Fruit fly (Drosophila melanogaster): Measurements from ENCODE around the gene CG17681.
A peak's percentile ranks its signal among the peaks of the same experiment; 100 is the strongest.

Gene CG17681

DNA sequence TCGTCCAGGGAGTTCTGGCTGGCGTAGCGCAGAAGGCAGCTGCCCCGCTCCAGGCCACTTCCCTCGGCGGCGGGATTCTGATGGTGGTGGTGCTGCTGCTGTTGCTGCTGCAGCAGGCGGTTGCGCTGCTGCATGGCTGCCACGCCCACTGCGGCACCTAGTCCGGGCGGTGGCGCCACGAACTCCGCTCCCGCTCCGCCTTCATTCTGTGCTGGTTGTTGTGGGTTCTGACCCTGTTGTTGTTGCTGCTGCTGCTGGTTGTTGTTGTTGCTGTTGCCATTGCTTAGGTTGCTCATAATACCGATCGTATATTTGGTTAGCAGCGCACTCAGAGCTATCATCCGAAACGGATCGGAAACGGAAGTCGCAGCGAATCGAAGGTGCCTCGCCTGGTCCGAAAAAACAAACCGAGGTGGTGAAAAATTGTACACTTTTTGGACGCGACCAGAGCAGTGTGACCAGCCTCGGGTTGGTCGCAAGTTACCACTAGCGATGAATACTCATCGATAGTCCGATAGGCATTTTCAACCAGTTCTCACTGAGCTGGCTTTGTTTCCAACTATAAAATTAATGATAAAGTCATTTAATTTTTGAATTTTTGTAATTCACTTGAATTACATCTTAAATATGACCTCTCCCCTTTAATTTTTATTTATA, 15.2 kb upstream of the CG17681 start, which contains the start of gene kel:
Gene kel, minus strand, starts transcription at position 493 of the 657 bp plus-strand sequence.
- TF ChIP-seq h (optimal IDR thresholded peaks at IDR 0.05) (no peak), psq (optimal IDR thresholded peaks at IDR 0.05) (no peak)

dm6 chr2L:18140544-18140943, 12.4 kb upstream of the CG17681 start:
- TF ChIP-seq Sin3A (optimal IDR thresholded peaks at IDR 0.05) (no peak), h (optimal IDR thresholded peaks at IDR 0.05) (no peak), ttk (optimal IDR thresholded peaks at IDR 0.05) (peak; percentile 65), psq (optimal IDR thresholded peaks at IDR 0.05) (no peak), Myc (optimal IDR thresholded peaks at IDR 0.05) (no peak)

DNA sequence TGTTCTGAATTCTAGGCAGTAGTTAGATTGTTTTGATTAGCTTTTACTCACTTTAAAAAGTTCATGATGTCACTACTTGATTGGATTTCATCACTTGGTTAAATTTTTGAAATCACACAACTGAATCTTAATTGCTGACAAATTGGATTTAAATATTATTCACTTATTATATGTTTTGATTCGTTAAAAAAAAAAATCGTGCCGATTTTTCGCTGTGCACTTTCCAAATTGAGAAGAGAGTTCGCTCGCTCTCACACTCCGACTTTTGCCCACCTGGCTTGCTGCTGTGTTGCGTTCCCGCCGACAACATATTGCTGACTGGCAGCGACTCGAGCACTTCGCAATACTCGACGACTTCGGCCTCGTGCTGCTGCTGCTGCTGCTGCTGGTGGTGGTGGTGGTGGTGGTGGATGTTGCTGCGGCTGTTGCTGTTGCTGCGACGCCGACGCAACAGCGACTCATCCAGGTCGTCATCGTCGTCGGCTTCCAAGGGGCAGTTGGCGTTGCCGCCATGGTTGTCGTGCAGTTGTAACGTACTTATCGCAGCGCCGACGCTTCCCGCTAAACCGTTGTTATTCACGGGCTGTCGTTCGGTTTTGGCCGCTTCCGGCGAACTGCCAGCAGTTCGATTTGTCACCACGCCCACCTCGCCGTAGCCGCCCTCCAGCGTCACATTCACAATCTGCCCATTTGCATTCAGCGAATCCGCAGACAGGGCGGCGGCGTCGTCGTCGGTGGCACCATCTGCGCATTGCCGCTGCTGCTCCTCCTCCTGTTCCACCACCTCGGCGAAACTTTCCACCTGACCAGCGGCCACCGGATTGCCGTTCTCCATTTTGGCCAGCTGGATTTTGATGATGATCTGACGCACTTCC, 11.2 kb upstream of the CG17681 start:
- TF ChIP-seq Sin3A (optimal IDR thresholded peaks at IDR 0.05) = no peak
- TF ChIP-seq psq (optimal IDR thresholded peaks at IDR 0.05) = no peak
- no peak for TF ChIP-seq h (optimal IDR thresholded peaks at IDR 0.05)
- no peak for TF ChIP-seq Myc (optimal IDR thresholded peaks at IDR 0.05)
- TF ChIP-seq ttk (optimal IDR thresholded peaks at IDR 0.05) = no peak
- TF ChIP-seq insv (optimal IDR thresholded peaks at IDR 0.05) = no peak

DNA sequence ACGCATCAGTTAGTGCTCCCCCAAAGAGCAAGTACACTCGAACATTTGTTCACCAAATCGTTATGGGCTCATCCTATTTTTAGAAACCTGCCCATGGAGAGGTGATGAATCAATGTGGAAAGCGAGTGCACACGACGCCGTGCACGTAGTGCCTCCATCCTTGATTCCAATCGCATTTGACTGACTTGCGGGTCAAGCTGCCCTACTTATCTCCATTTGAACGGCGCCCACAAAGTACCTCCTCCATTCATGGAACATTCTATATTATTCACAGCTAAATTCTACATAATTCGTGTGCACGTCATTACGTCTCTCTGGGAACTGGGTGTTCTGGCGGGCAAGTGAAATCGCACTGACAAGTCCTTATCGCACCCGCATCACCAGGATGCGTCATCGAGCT, 9.7 kb upstream of the CG17681 start:
- TF ChIP-seq insv (optimal IDR thresholded peaks at IDR 0.05) = no peak
- TF ChIP-seq Sin3A (optimal IDR thresholded peaks at IDR 0.05) = no peak
- TF ChIP-seq h (optimal IDR thresholded peaks at IDR 0.05) = no peak

dm6 chr2L:18144268-18144834, 8.6 kb upstream of the CG17681 start:
- TF ChIP-seq h (optimal IDR thresholded peaks at IDR 0.05) = no peak
- TF ChIP-seq insv (optimal IDR thresholded peaks at IDR 0.05) = no peak

- TF ChIP-seq insv (optimal IDR thresholded peaks at IDR 0.05) = no peak
- TF ChIP-seq h (optimal IDR thresholded peaks at IDR 0.05) = no peak
- TF ChIP-seq Myc (optimal IDR thresholded peaks at IDR 0.05) = no peak
- no peak for TF ChIP-seq ttk (optimal IDR thresholded peaks at IDR 0.05)
- no peak for TF ChIP-seq Sin3A (optimal IDR thresholded peaks at IDR 0.05)
- no peak for TF ChIP-seq psq (optimal IDR thresholded peaks at IDR 0.05)
These were observed 7.7 kb upstream of the CG17681 start for dm6 chr2L:18145253-18145652.

- no peak for TF ChIP-seq psq (optimal IDR thresholded peaks at IDR 0.05)
- no peak for TF ChIP-seq h (optimal IDR thresholded peaks at IDR 0.05)
- no peak for TF ChIP-seq insv (optimal IDR thresholded peaks at IDR 0.05)
- TF ChIP-seq Myc (optimal IDR thresholded peaks at IDR 0.05) = no peak
- no peak for TF ChIP-seq Sin3A (optimal IDR thresholded peaks at IDR 0.05)
- no peak for TF ChIP-seq ttk (optimal IDR thresholded peaks at IDR 0.05)
These were observed 7.1 kb upstream of the CG17681 start for dm6 chr2L:18145826-18146225.

- no peak for TF ChIP-seq Sin3A (optimal IDR thresholded peaks at IDR 0.05)
- no peak for TF ChIP-seq insv (optimal IDR thresholded peaks at IDR 0.05)
- no peak for TF ChIP-seq psq (optimal IDR thresholded peaks at IDR 0.05)
- TF ChIP-seq h (optimal IDR thresholded peaks at IDR 0.05) = no peak
- no peak for TF ChIP-seq ttk (optimal IDR thresholded peaks at IDR 0.05)
- no peak for TF ChIP-seq Myc (optimal IDR thresholded peaks at IDR 0.05)
These were observed 6.3 kb upstream of the CG17681 start for dm6 chr2L:18146618-18147099.

- TF ChIP-seq psq (optimal IDR thresholded peaks at IDR 0.05) = no peak
- no peak for TF ChIP-seq Myc (optimal IDR thresholded peaks at IDR 0.05)
- TF ChIP-seq insv (optimal IDR thresholded peaks at IDR 0.05) = no peak
- no peak for TF ChIP-seq h (optimal IDR thresholded peaks at IDR 0.05)
- no peak for TF ChIP-seq Sin3A (optimal IDR thresholded peaks at IDR 0.05)
- no peak for TF ChIP-seq ttk (optimal IDR thresholded peaks at IDR 0.05)
These were observed 5.3 kb upstream of the CG17681 start for dm6 chr2L:18147511-18148072.

DNA sequence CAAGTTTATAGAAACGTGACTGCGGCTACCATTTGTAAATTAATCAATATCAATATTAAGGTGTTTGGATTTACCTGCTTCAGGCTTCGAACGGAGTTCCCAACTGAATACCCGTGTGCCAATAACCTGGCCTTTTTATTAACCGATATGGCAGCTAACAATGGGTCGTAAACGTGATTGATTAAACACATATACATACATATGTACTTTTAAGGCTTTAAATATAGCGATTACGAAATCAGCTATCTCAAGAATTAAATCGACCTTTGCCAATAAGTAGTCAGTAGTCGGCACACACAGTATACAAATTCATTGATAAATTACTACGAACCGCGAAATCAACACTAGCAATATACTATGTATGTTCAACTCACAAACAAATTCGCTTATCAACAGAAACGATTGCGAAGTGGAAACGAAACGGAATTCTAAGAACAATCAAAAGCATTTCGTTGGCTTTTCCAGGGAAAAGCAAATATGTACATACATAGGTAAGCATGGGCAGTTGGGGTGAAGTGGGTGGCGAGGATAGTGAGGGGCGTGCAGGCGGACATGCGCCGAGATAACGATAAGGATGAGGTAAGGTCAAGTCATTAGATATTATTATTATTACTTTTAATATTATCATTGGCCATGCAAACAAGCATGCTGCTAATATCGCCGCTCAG, 4.2 kb upstream of the CG17681 start:
- no peak for TF ChIP-seq h (optimal IDR thresholded peaks at IDR 0.05)
- no peak for TF ChIP-seq Myc (optimal IDR thresholded peaks at IDR 0.05)
- TF ChIP-seq insv (optimal IDR thresholded peaks at IDR 0.05) = no peak
- no peak for TF ChIP-seq Sin3A (optimal IDR thresholded peaks at IDR 0.05)
- no peak for TF ChIP-seq psq (optimal IDR thresholded peaks at IDR 0.05)
- TF ChIP-seq ttk (optimal IDR thresholded peaks at IDR 0.05) = no peak

- no peak for TF ChIP-seq insv (optimal IDR thresholded peaks at IDR 0.05)
- no peak for TF ChIP-seq Sin3A (optimal IDR thresholded peaks at IDR 0.05)
- no peak for TF ChIP-seq psq (optimal IDR thresholded peaks at IDR 0.05)
- TF ChIP-seq ttk (optimal IDR thresholded peaks at IDR 0.05) = no peak
- no peak for TF ChIP-seq h (optimal IDR thresholded peaks at IDR 0.05)
- TF ChIP-seq Myc (optimal IDR thresholded peaks at IDR 0.05) = no peak
These were observed 3.0 kb upstream of the CG17681 start for dm6 chr2L:18149903-18150302.

Data from Kc167 (cell line).